Fruit fly (Drosophila melanogaster) whole organism, wandering third instar larva: ENCODE data around the gene CG32694.

Experiments used
- dsf ChIP-seq: sonication (Bioruptor generic); optimal IDR thresholded peaks from 2 replicates; lab custom pipeline; 2016; ENCODE audit warnings: missing biosample characterization, missing genetic modification characterization, borderline replicate concordance
- psq ChIP-seq: fragments of 200-800 bp; sonication (Bioruptor generic); optimal IDR thresholded peaks from 3 replicates; lab custom pipeline; 2017; ENCODE audit warnings: missing biosample characterization, mild to moderate bottlenecking, missing genetic modification characterization, moderate library complexity
- tai ChIP-seq: sonication (Bioruptor generic); optimal IDR thresholded peaks from 2 replicates; lab custom pipeline; 2016; ENCODE audit warnings: missing biosample characterization, missing genetic modification characterization

DNA sequence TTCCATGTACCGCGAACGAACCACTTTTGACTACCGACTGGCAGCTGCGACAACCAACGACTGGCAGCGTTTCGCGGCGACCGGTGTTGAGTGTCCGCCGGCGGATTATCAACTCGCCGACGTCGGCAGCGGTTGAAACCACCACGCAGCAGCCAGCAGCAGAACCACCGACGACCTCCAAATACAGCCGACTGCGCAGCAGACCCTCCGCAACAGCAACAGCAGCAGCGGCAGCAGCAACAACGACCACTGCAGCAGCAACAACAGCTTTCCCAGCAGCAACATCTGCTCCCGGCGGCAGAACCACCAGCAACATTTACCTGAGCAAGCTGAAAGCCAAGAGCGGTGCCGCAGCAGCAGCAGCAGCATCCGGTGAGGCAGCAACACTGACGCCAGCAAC, 58.5 kb downstream of the CG32694 start:
- TF ChIP-seq psq (GFP tag; lab: Kevin White, UChicago): no peak
- TF ChIP-seq dsf (GFP tag; lab: Kevin White, UChicago): no peak
- TF ChIP-seq tai (GFP tag; lab: Kevin White, UChicago): no peak
